Worm (Caenorhabditis elegans): ENCODE data around the gene gst-11.

The gst-11 gene

ce11 chrX:3585625-3586024, 47.9 kb downstream of the gst-11 start, which contains the start of gene T27A10.2:
T27A10.2 (plus strand) TSS chrX:3585957.
- no peak for TF ChIP-seq ceh-82 (tag; optimal IDR thresholded peaks at IDR 0.05)
- TF ChIP-seq aly-2 (tag; optimal IDR thresholded peaks at IDR 0.05): no peak
- no peak for TF ChIP-seq pqm-1 (tag; optimal IDR thresholded peaks at IDR 0.05)
- TF ChIP-seq nhr-11 (tag; optimal IDR thresholded peaks at IDR 0.05): no peak
- TF ChIP-seq snpc-4 (tag; optimal IDR thresholded peaks at IDR 0.05): no peak
- TF ChIP-seq nhr-77 (tag; optimal IDR thresholded peaks at IDR 0.05): no peak
- TF ChIP-seq nhr-237 (tag; optimal IDR thresholded peaks at IDR 0.05): no peak
- no peak for TF ChIP-seq lsy-12 (tag; optimal IDR thresholded peaks at IDR 0.05)
- no peak for TF ChIP-seq nhr-28 (tag; optimal IDR thresholded peaks at IDR 0.05)
- no peak for TF ChIP-seq nhr-67 (tag; optimal IDR thresholded peaks at IDR 0.05)
- TF ChIP-seq mdl-1 (tag; optimal IDR thresholded peaks at IDR 0.05): no peak
- TF ChIP-seq daf-12 (tag; optimal IDR thresholded peaks at IDR 0.05): no peak
- no peak for TF ChIP-seq elt-2 (tag; optimal IDR thresholded peaks at IDR 0.05)
- no peak for TF ChIP-seq hmg-11 (tag; optimal IDR thresholded peaks at IDR 0.05)
- no peak for TF ChIP-seq eor-1 (tag; optimal IDR thresholded peaks at IDR 0.05)
- TF ChIP-seq nhr-43 (tag; optimal IDR thresholded peaks at IDR 0.05; ENCODE audit: poor library complexity, severe bottlenecking): no peak
- no peak for TF ChIP-seq elt-3 (tag; optimal IDR thresholded peaks at IDR 0.05)
- no peak for TF ChIP-seq zag-1 (tag; optimal IDR thresholded peaks at IDR 0.05)

DNA sequence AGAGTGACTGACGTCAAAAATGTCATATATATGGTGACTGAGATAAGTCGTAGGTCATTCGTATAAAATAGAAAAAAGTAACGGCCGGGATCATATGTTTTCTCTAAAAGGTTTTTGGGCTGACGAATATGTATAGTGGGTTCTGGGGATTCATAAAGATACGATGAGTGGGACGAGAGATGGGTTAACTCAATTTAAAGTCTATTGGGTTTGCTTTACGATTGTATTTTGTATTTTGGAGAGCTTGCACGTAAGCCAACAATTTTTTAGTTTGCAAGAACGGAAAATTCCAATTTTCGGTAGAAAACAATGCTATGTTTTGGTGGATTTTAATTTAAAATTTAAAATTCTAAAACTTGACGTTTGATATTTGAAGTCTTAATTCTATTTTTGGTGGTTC, 49.1 kb downstream of the gst-11 start:
- no peak for TF ChIP-seq zag-1 (tag; optimal IDR thresholded peaks at IDR 0.05)
- TF ChIP-seq fkh-10 (GFP tag; optimal IDR thresholded peaks at IDR 0.05): no peak
- TF ChIP-seq tbx-2 (tag; optimal IDR thresholded peaks at IDR 0.05): no peak
- no peak for TF ChIP-seq ceh-82 (tag; optimal IDR thresholded peaks at IDR 0.05)
- no peak for TF ChIP-seq nfya-1 (tag; optimal IDR thresholded peaks at IDR 0.05; ENCODE audit: insufficient read depth)
- no peak for TF ChIP-seq nhr-67 (tag; optimal IDR thresholded peaks at IDR 0.05)
- no peak for TF ChIP-seq nhr-77 (tag; optimal IDR thresholded peaks at IDR 0.05)
- no peak for TF ChIP-seq ama-1 (optimal IDR thresholded peaks at IDR 0.05)

- TF ChIP-seq mml-1 (tag; optimal IDR thresholded peaks at IDR 0.05) (no peak), sea-2 (GFP tag; optimal IDR thresholded peaks at IDR 0.05) (no peak), ztf-11 (tag; optimal IDR thresholded peaks at IDR 0.05) (no peak), fos-1 (tag; optimal IDR thresholded peaks at IDR 0.05) (no peak), lsy-12 (tag; optimal IDR thresholded peaks at IDR 0.05) (no peak), unc-62 (GFP tag; optimal IDR thresholded peaks at IDR 0.05) (no peak), snpc-4 (tag; optimal IDR thresholded peaks at IDR 0.05) (no peak), fkh-2 (tag; optimal IDR thresholded peaks at IDR 0.05) (no peak), pha-4 (tag; optimal IDR thresholded peaks at IDR 0.05) (no peak), R02D3.7 (tag; optimal IDR thresholded peaks at IDR 0.05) (no peak), unc-39 (tag; optimal IDR thresholded peaks at IDR 0.05) (no peak), nhr-23 (tag; optimal IDR thresholded peaks at IDR 0.05) (no peak), nhr-28 (tag; optimal IDR thresholded peaks at IDR 0.05) (no peak), nhr-77 (tag; optimal IDR thresholded peaks at IDR 0.05) (no peak), egl-27 (tag; optimal IDR thresholded peaks at IDR 0.05) (no peak), jun-1 (tag; optimal IDR thresholded peaks at IDR 0.05) (no peak), eor-1 (tag; optimal IDR thresholded peaks at IDR 0.05) (no peak), zag-1 (tag; optimal IDR thresholded peaks at IDR 0.05) (no peak)
These were observed 50.1 kb downstream of the gst-11 start for ce11 chrX:3583436-3583835.
